Worm (Caenorhabditis elegans) whole organism, late embryonic: Measurements from ENCODE around the gene ZK1248.5.

Experiments used
- Y22D7AL.16 ChIP-seq: sonication (generic microtip); optimal IDR thresholded peaks from 2 replicates; lab custom pipeline; 2016; ENCODE audit warnings: missing genetic modification characterization, missing compliant biosample characterization
- ama-1 ChIP-seq: fragments of 150-350 bp; optimal IDR thresholded peaks from 2 replicates; lab custom pipeline; 2014
- dmd-4 ChIP-seq: sonication (generic microtip); optimal IDR thresholded peaks from 2 replicates; lab custom pipeline; 2016; ENCODE audit warnings: borderline replicate concordance, missing genetic modification characterization, missing compliant biosample characterization
- ets-4 ChIP-seq: sonication (generic microtip); optimal IDR thresholded peaks from 2 replicates; lab custom pipeline; 2016; ENCODE audit warnings: missing genetic modification characterization, missing compliant biosample characterization
- sox-2 ChIP-seq: fragments of 200-800 bp; sonication (Bioruptor generic); IDR thresholded peaks from 2 replicates; pipeline ENCODE4 v1.3.6; 2022; ENCODE audit warnings: missing genetic modification reagents, missing genetic modification characterization, missing compliant biosample characterization
- tbx-2 ChIP-seq: sonication (generic microtip); optimal IDR thresholded peaks from 2 replicates; lab custom pipeline; 2016; ENCODE audit warnings: missing genetic modification characterization, missing compliant biosample characterization

DNA sequence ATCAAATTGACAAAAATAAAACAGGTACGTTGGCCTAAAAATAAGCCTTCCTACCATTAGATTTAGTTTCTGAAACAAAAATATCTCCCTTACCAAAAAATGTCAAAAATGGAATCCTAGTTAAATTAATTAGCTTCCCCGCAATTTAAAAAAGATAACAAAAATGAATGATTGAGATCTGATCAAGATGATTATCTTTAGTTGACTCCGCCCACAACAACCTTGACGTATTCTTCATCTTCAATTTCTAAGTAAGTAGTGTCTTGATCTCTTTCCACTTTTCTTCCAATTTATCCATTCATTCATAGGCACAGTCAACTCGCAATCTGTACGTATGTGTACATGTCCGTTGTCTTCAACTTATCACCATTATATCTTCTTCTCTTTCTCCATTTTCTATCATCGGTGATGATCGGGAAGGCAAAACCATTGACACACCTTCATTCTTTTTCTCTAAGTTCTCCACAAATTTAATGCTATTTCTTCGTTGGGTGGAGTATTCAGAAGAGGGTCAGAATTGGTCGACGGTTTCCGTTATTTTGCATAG lies 42.0 kb upstream of the ZK1248.5 start:
- no peak for TF ChIP-seq tbx-2 (tag; lab: Kevin White, UChicago)
- TF ChIP-seq sox-2, result no peak
- TF ChIP-seq Y22D7AL.16 (tag; lab: Kevin White, UChicago), result no peak
- no peak for TF ChIP-seq ama-1
- no peak for TF ChIP-seq dmd-4 (tag; lab: Kevin White, UChicago)
- no peak for TF ChIP-seq ets-4 (tag; lab: Kevin White, UChicago)
